Fruit fly (Drosophila melanogaster) whole organism, embryonic: Measurements from ENCODE around the gene CG10621.

Experiments used
- Awh ChIP-seq: fragments of 200-800 bp; sonication (Bioruptor generic); IDR thresholded peaks from 2 replicates; pipeline ENCODE4, ENCODE4 v1.3.6; 2022; ENCODE audit warnings: missing biosample characterization, missing genetic modification characterization
- Bdp1 ChIP-seq: fragments of 200-800 bp; sonication (Bioruptor generic); optimal IDR thresholded peaks from 3 replicates; lab custom pipeline; 2016; ENCODE audit warnings: missing biosample characterization, missing genetic modification characterization
- CG10979 ChIP-seq: fragments of 200-800 bp; sonication (Bioruptor generic); optimal IDR thresholded peaks from 2 replicates; lab custom pipeline; 2018; ENCODE audit warnings: missing biosample characterization, mild to moderate bottlenecking, missing genetic modification characterization, moderate library complexity
- CG11093 ChIP-seq: fragments of 200-800 bp; sonication (Bioruptor generic); IDR thresholded peaks from 3 replicates; pipeline ENCODE4 v1.3.6; 2022; ENCODE audit warnings: missing biosample characterization, missing genetic modification characterization
- CG1233 ChIP-seq: fragments of 200-800 bp; sonication (Bioruptor generic); optimal IDR thresholded peaks from 4 replicates; lab custom pipeline; 2018; ENCODE audit warnings: missing biosample characterization, mild to moderate bottlenecking, missing genetic modification characterization
- CG12769 ChIP-seq: fragments of 200-800 bp; sonication (Bioruptor generic); optimal IDR thresholded peaks from 2 replicates; lab custom pipeline; 2019; ENCODE audit warnings: missing biosample characterization, mild to moderate bottlenecking, missing genetic modification characterization, moderate library complexity
- CG14014 ChIP-seq: fragments of 200-800 bp; sonication (Bioruptor generic); IDR thresholded peaks from 2 replicates; pipeline ENCODE4 v1.3.6; 2022; ENCODE audit warnings: missing biosample characterization, missing genetic modification characterization
- CG14050 ChIP-seq: fragments of 200-800 bp; sonication (Bioruptor generic); IDR thresholded peaks from 3 replicates; pipeline ENCODE4 v1.3.6; 2022; ENCODE audit warnings: missing biosample characterization, missing genetic modification characterization
- CG15514 ChIP-seq: fragments of 200-800 bp; sonication (Bioruptor generic); optimal IDR thresholded peaks from 3 replicates; lab custom pipeline; 2017; ENCODE audit warnings: missing biosample characterization, missing genetic modification characterization, mild to moderate bottlenecking, moderate library complexity, missing genetic modification reagents
- CG1647 ChIP-seq: fragments of 200-800 bp; sonication (Bioruptor generic); optimal IDR thresholded peaks from 3 replicates; lab custom pipeline; 2016; ENCODE audit warnings: missing biosample characterization, missing genetic modification characterization
- CG16813 ChIP-seq: fragments of 200-800 bp; sonication (Bioruptor generic); IDR thresholded peaks from 3 replicates; pipeline ENCODE4 v1.3.6; 2022; ENCODE audit warnings: missing biosample characterization, missing genetic modification characterization; ENCODE audit not compliant: partially characterized antibody
- CG16863 ChIP-seq: fragments of 200-800 bp; sonication (Bioruptor generic); optimal IDR thresholded peaks from 3 replicates; lab custom pipeline; 2016; ENCODE audit warnings: missing biosample characterization, missing genetic modification characterization
- CG17802 ChIP-seq: fragments of 200-800 bp; sonication (Bioruptor generic); optimal IDR thresholded peaks from 2 replicates; lab custom pipeline; 2018; ENCODE audit warnings: missing biosample characterization, mild to moderate bottlenecking, missing genetic modification characterization, moderate library complexity
- CG18619 ChIP-seq: fragments of 200-800 bp; sonication (Bioruptor generic); optimal IDR thresholded peaks from 3 replicates; lab custom pipeline; 2017; ENCODE audit warnings: missing biosample characterization, mild to moderate bottlenecking, missing genetic modification characterization
- CG18764 ChIP-seq: fragments of 200-800 bp; sonication (Bioruptor generic); optimal IDR thresholded peaks from 3 replicates; lab custom pipeline; 2016; ENCODE audit warnings: missing biosample characterization, missing genetic modification characterization
- CG2712 ChIP-seq: fragments of 200-800 bp; optimal IDR thresholded peaks from 3 replicates; lab custom pipeline; 2019; ENCODE audit warnings: missing biosample characterization, mild to moderate bottlenecking, missing genetic modification characterization, moderate library complexity
- CG2889 ChIP-seq: fragments of 200-800 bp; sonication (Bioruptor generic); IDR thresholded peaks from 3 replicates; pipeline ENCODE4 v1.3.6; 2022; ENCODE audit warnings: missing biosample characterization, missing genetic modification characterization
- CG42726 ChIP-seq: fragments of 200-800 bp; sonication (Bioruptor generic); IDR thresholded peaks from 2 replicates; pipeline ENCODE4 v1.3.6; 2022; ENCODE audit warnings: missing biosample characterization, missing genetic modification characterization; ENCODE audit not compliant: partially characterized antibody
- CG43689 ChIP-seq: fragments of 200-800 bp; sonication (Bioruptor generic); IDR thresholded peaks from 2 replicates; pipeline ENCODE4 v1.3.6; 2022; ENCODE audit warnings: missing biosample characterization, missing genetic modification characterization
- CG4424 ChIP-seq: fragments of 200-800 bp; sonication (Bioruptor generic); optimal IDR thresholded peaks from 3 replicates; lab custom pipeline; 2016; ENCODE audit warnings: missing biosample characterization, missing genetic modification characterization
- CG7963 ChIP-seq: fragments of 200-800 bp; sonication (Bioruptor generic); IDR thresholded peaks from 3 replicates; pipeline ENCODE4 v1.3.6; 2022; ENCODE audit warnings: missing biosample characterization, missing genetic modification characterization; ENCODE audit not compliant: partially characterized antibody
- CG8281 ChIP-seq: fragments of 200-800 bp; sonication (Bioruptor generic); optimal IDR thresholded peaks from 2 replicates; lab custom pipeline; 2018; ENCODE audit warnings: missing biosample characterization, mild to moderate bottlenecking, missing genetic modification characterization, moderate library complexity
- CG9609 ChIP-seq: fragments of 200-800 bp; sonication (Bioruptor generic); optimal IDR thresholded peaks from 3 replicates; lab custom pipeline; 2016; ENCODE audit warnings: missing biosample characterization, missing genetic modification characterization
- CG9817 ChIP-seq: fragments of 200-800 bp; sonication (Bioruptor generic); optimal IDR thresholded peaks from 2 replicates; lab custom pipeline; 2018; ENCODE audit warnings: missing biosample characterization, mild to moderate bottlenecking, missing genetic modification characterization, moderate library complexity
- D19A ChIP-seq: fragments of 200-800 bp; optimal IDR thresholded peaks from 3 replicates; lab custom pipeline; 2019; ENCODE audit warnings: missing biosample characterization, mild to moderate bottlenecking, missing genetic modification characterization, moderate library complexity
- Elba2 ChIP-seq: fragments of 200-800 bp; sonication (Bioruptor generic); optimal IDR thresholded peaks from 3 replicates; lab custom pipeline; 2016; ENCODE audit warnings: missing biosample characterization, missing genetic modification characterization
- Hsf ChIP-seq: fragments of 200-800 bp; sonication (Bioruptor generic); optimal IDR thresholded peaks from 3 replicates; lab custom pipeline; 2016; ENCODE audit warnings: missing biosample characterization, missing genetic modification characterization
- Max ChIP-seq: fragments of 200-800 bp; sonication (Bioruptor generic); optimal IDR thresholded peaks from 2 replicates; lab custom pipeline; 2016; ENCODE audit warnings: missing biosample characterization, mild to moderate bottlenecking, missing genetic modification characterization
- Myb ChIP-seq: fragments of 200-800 bp; sonication (Bioruptor generic); optimal IDR thresholded peaks from 2 replicates; lab custom pipeline; 2016; ENCODE audit warnings: missing biosample characterization, missing genetic modification characterization
- NC2α ChIP-seq: fragments of 200-800 bp; sonication (Bioruptor generic); optimal IDR thresholded peaks from 2 replicates; lab custom pipeline; 2016; ENCODE audit warnings: missing biosample characterization, missing genetic modification characterization
- NC2β ChIP-seq: fragments of 200-800 bp; sonication (Bioruptor generic); optimal IDR thresholded peaks from 2 replicates; lab custom pipeline; 2016; ENCODE audit warnings: missing biosample characterization, missing genetic modification characterization
- Nf-YA ChIP-seq: fragments of 200-800 bp; sonication (Bioruptor generic); IDR thresholded peaks from 2 replicates; pipeline ENCODE4 v1.3.6; 2022; ENCODE audit warnings: missing biosample characterization, missing genetic modification characterization
- al ChIP-seq: fragments of 200-800 bp; sonication (Bioruptor generic); IDR thresholded peaks from 2 replicates; pipeline ENCODE4 v1.3.6; 2022; ENCODE audit warnings: missing biosample characterization, missing genetic modification characterization
- ase ChIP-seq: fragments of 200-800 bp; sonication (Bioruptor generic); IDR thresholded peaks from 3 replicates; pipeline ENCODE4 v1.3.6; 2022; ENCODE audit warnings: missing biosample characterization, missing genetic modification characterization
- chif ChIP-seq, 2 experiments: fragments of 200-800 bp; sonication (Bioruptor generic); optimal IDR thresholded peaks; 3 replicates each; lab custom pipeline; 2016; ENCODE audit warnings: missing biosample characterization in 2 of 2, missing genetic modification characterization in 2 of 2
- disco-r ChIP-seq: fragments of 200-800 bp; sonication (Bioruptor generic); optimal IDR thresholded peaks from 2 replicates; lab custom pipeline; 2016; ENCODE audit warnings: missing biosample characterization, missing genetic modification characterization
- fu2 ChIP-seq: fragments of 200-800 bp; sonication (Bioruptor generic); optimal IDR thresholded peaks from 2 replicates; lab custom pipeline; 2016; ENCODE audit warnings: missing biosample characterization, missing genetic modification characterization
- insv ChIP-seq, 2 experiments: fragments of 200-800 bp; sonication (Bioruptor generic); optimal IDR thresholded peaks; 3 replicates each; lab custom pipeline; 2016 to 2018; ENCODE audit warnings: missing biosample characterization in 2 of 2, missing genetic modification characterization in 2 of 2
- klu ChIP-seq: fragments of 200-800 bp; sonication (Bioruptor generic); IDR thresholded peaks from 2 replicates; pipeline ENCODE4 v1.3.6; 2022; ENCODE audit warnings: missing biosample characterization, missing genetic modification characterization
- lilli ChIP-seq: fragments of 200-800 bp; sonication (Bioruptor generic); optimal IDR thresholded peaks from 3 replicates; lab custom pipeline; 2016; ENCODE audit warnings: missing biosample characterization, missing genetic modification characterization
- mam ChIP-seq: fragments of 200-800 bp; sonication (Bioruptor generic); optimal IDR thresholded peaks from 3 replicates; lab custom pipeline; 2016; ENCODE audit warnings: missing biosample characterization, missing genetic modification characterization
- nmo ChIP-seq: fragments of 200-800 bp; sonication (Bioruptor generic); optimal IDR thresholded peaks from 2 replicates; lab custom pipeline; 2018; ENCODE audit warnings: missing biosample characterization, mild to moderate bottlenecking, missing genetic modification characterization, moderate library complexity
- odd ChIP-seq: fragments of 200-800 bp; sonication (Bioruptor generic); optimal IDR thresholded peaks from 2 replicates; lab custom pipeline; 2017; ENCODE audit warnings: missing biosample characterization, mild to moderate bottlenecking, missing genetic modification characterization
- pita ChIP-seq: fragments of 200-800 bp; sonication (Bioruptor generic); optimal IDR thresholded peaks from 2 replicates; lab custom pipeline; 2017; ENCODE audit warnings: missing biosample characterization, mild to moderate bottlenecking, missing genetic modification characterization
- row ChIP-seq: fragments of 200-800 bp; sonication (Bioruptor generic); IDR thresholded peaks from 3 replicates; pipeline ENCODE4 v1.3.6; 2022; ENCODE audit warnings: missing biosample characterization, missing genetic modification characterization
- sd ChIP-seq: fragments of 200-800 bp; sonication (Bioruptor generic); optimal IDR thresholded peaks from 3 replicates; lab custom pipeline; 2018; ENCODE audit warnings: missing biosample characterization, mild to moderate bottlenecking, missing genetic modification characterization, moderate library complexity
- seq ChIP-seq: fragments of 200-800 bp; sonication (Bioruptor generic); IDR thresholded peaks from 2 replicates; pipeline ENCODE4 v1.3.6; 2022; ENCODE audit warnings: missing biosample characterization, missing genetic modification characterization
- sqz ChIP-seq: fragments of 200-800 bp; sonication (Bioruptor generic); optimal IDR thresholded peaks from 3 replicates; lab custom pipeline; 2018; ENCODE audit warnings: missing biosample characterization, mild to moderate bottlenecking, missing genetic modification characterization
- sr ChIP-seq: fragments of 200-800 bp; sonication (Bioruptor generic); IDR thresholded peaks from 3 replicates; pipeline ENCODE4 v1.3.6; 2022; ENCODE audit warnings: missing biosample characterization, missing genetic modification characterization
- tio ChIP-seq: fragments of 200-800 bp; sonication (Bioruptor generic); optimal IDR thresholded peaks from 2 replicates; lab custom pipeline; 2017; ENCODE audit warnings: missing biosample characterization, missing genetic modification characterization, inconsistent platforms
- twi ChIP-seq: fragments of 200-800 bp; optimal IDR thresholded peaks from 2 replicates; lab custom pipeline; 2019; ENCODE audit warnings: missing biosample characterization, mild to moderate bottlenecking, missing genetic modification characterization, moderate library complexity
- vvl ChIP-seq: fragments of 200-800 bp; sonication (Bioruptor generic); IDR thresholded peaks from 2 replicates; pipeline ENCODE4 v1.3.6; 2022; ENCODE audit warnings: missing biosample characterization, missing genetic modification characterization

The CG10621 gene

dm6 chr2L:18966214-18966556 is 12.0 kb upstream of the CG10621 start (continued):
- TF ChIP-seq sd: peak; percentile 44
- peak; percentile 65 for TF ChIP-seq nmo (GFP tag; lab: Kevin White, UChicago)
- TF ChIP-seq Elba2 (GFP tag; lab: Kevin White, UChicago): peak; percentile 13
- peak; percentile 75 for TF ChIP-seq CG1233 (GFP tag; lab: Kevin White, UChicago)
- TF ChIP-seq disco-r (GFP tag; lab: Kevin White, UChicago): peak; percentile 0
- TF ChIP-seq Awh (GFP tag; lab: Robert Waterston, UW): peak; percentile 71
- peak; percentile 83 for TF ChIP-seq CG15514 (GFP tag; lab: Kevin White, UChicago)
- TF ChIP-seq CG9609: peak; percentile 15
- TF ChIP-seq CG4424 (GFP tag; lab: Kevin White, UChicago): peak; percentile 69
- peak; percentile 80 for TF ChIP-seq CG2712 (tag; lab: Kevin White, UChicago)
- peak; percentile 95 for TF ChIP-seq row (GFP tag; lab: Robert Waterston, UW)
- peak; percentile 70 for TF ChIP-seq CG18764
- TF ChIP-seq CG7963 (GFP tag; lab: Robert Waterston, UW): no peak
- TF ChIP-seq seq (GFP tag; lab: Robert Waterston, UW): peak; percentile 88
- peak; percentile 5 to 33 for TF ChIP-seq chif (GFP tag; optimal IDR thresholded peaks at IDR 0.05; lab: Kevin White, UChicago)
- peak; percentile 95 for TF ChIP-seq CG14014 (GFP tag; lab: Robert Waterston, UW)
- TF ChIP-seq CG16863 (GFP tag; lab: Kevin White, UChicago): no peak
- peak; percentile 67 for TF ChIP-seq CG43689
- peak; percentile 92 for TF ChIP-seq CG2889 (GFP tag; lab: Robert Waterston, UW)
- no peak for TF ChIP-seq pita (GFP tag; lab: Kevin White, UChicago)
- no peak for TF ChIP-seq CG16813
- TF ChIP-seq fu2 (GFP tag; lab: Kevin White, UChicago): peak; percentile 39
- no peak for TF ChIP-seq twi (tag; lab: Kevin White, UChicago)
- TF ChIP-seq CG18619 (GFP tag; lab: Kevin White, UChicago): peak; percentile 66
- peak; percentile 3 for TF ChIP-seq odd
- TF ChIP-seq NC2β (GFP tag; lab: Kevin White, UChicago): peak; percentile 19
- peak; percentile 80 for TF ChIP-seq CG9817 (tag; lab: Kevin White, UChicago)
- peak; percentile 37 for TF ChIP-seq D19A (tag; lab: Kevin White, UChicago)
- TF ChIP-seq CG8281: peak; percentile 57
- peak; percentile 25 for TF ChIP-seq CG1647 (GFP tag; lab: Kevin White, UChicago)
- TF ChIP-seq insv (GFP tag; optimal IDR thresholded peaks at IDR 0.05; lab: Kevin White, UChicago): no peak
- peak; percentile 13 for TF ChIP-seq Myb (GFP tag; lab: Kevin White, UChicago)
- TF ChIP-seq CG42726 (GFP tag; lab: Robert Waterston, UW): no peak
- peak; percentile 62 for TF ChIP-seq Hsf (GFP tag; lab: Kevin White, UChicago)
- peak; percentile 80 for TF ChIP-seq klu (GFP tag; lab: Robert Waterston, UW)
- TF ChIP-seq vvl: peak; percentile 92
- TF ChIP-seq mam (GFP tag; lab: Kevin White, UChicago): peak; percentile 66
- peak; percentile 81 for TF ChIP-seq ase
- TF ChIP-seq Max: peak; percentile 69
- peak; percentile 49 for TF ChIP-seq CG17802
- peak; percentile 67 for TF ChIP-seq tio (GFP tag; lab: Kevin White, UChicago)
- TF ChIP-seq Bdp1 (GFP tag; lab: Kevin White, UChicago): no peak
- peak; percentile 78 for TF ChIP-seq lilli (GFP tag; lab: Kevin White, UChicago)
- peak; percentile 62; the same call in 1 of the 2 replicates for TF ChIP-seq Nf-YA (GFP tag; lab: Robert Waterston, UW)
- peak; percentile 56 for TF ChIP-seq CG10979 (tag; lab: Kevin White, UChicago)
- peak; percentile 94 for TF ChIP-seq al (GFP tag; lab: Robert Waterston, UW)
- peak; percentile 8 for TF ChIP-seq sqz
- TF ChIP-seq CG14050 (GFP tag; lab: Robert Waterston, UW): peak; percentile 87
- no peak for TF ChIP-seq sr (GFP tag; lab: Robert Waterston, UW)
- TF ChIP-seq CG12769 (tag; lab: Kevin White, UChicago): no peak
- TF ChIP-seq NC2α (GFP tag; lab: Kevin White, UChicago): no peak
- peak; percentile 69; the same call in 2 of the 3 replicates for TF ChIP-seq CG11093 (GFP tag; lab: Robert Waterston, UW)
